Fruit fly (Drosophila melanogaster) whole organism, embryonic: ENCODE results near the gene CG4653.
A peak's percentile ranks its signal among the peaks of the same experiment; 100 is the strongest.

Experiments
- BEAF-32 ChIP-seq: fragments of 200-800 bp; sonication (Bioruptor generic); optimal IDR thresholded peaks from 3 replicates; lab custom pipeline; 2017; ENCODE audit warnings: missing biosample characterization, missing genetic modification characterization, mild to moderate bottlenecking, moderate library complexity, missing genetic modification reagents
- Bgb ChIP-seq: fragments of 200-800 bp; sonication (Bioruptor generic); IDR thresholded peaks from 2 replicates; pipeline ENCODE4 v1.3.6; 2022; ENCODE audit warnings: missing biosample characterization, missing genetic modification characterization; ENCODE audit not compliant: partially characterized antibody
- CG10431 ChIP-seq: fragments of 200-800 bp; sonication (Bioruptor generic); optimal IDR thresholded peaks from 3 replicates; lab custom pipeline; 2018; ENCODE audit warnings: missing biosample characterization, mild to moderate bottlenecking, missing genetic modification characterization
- CG11247 ChIP-seq: fragments of 200-800 bp; sonication (Bioruptor generic); IDR thresholded peaks from 2 replicates; pipeline ENCODE4 v1.3.6; 2022; ENCODE audit warnings: missing biosample characterization, missing genetic modification characterization
- CG11504 ChIP-seq: fragments of 200-800 bp; sonication (Bioruptor generic); optimal IDR thresholded peaks from 3 replicates; lab custom pipeline; 2019; ENCODE audit warnings: missing biosample characterization, mild to moderate bottlenecking, missing genetic modification characterization, moderate library complexity
- CG13287 ChIP-seq: fragments of 200-800 bp; sonication (Bioruptor generic); IDR thresholded peaks from 2 replicates; pipeline ENCODE4 v1.3.6; 2022; ENCODE audit warnings: missing biosample characterization, missing genetic modification characterization; ENCODE audit not compliant: partially characterized antibody
- CG14860 ChIP-seq: fragments of 200-800 bp; sonication (Bioruptor generic); IDR thresholded peaks from 3 replicates; pipeline ENCODE4 v1.3.6; 2022; ENCODE audit warnings: missing biosample characterization, missing genetic modification characterization; ENCODE audit not compliant: partially characterized antibody
- CG1603 ChIP-seq: fragments of 200-800 bp; sonication (Bioruptor generic); optimal IDR thresholded peaks from 2 replicates; lab custom pipeline; 2019; ENCODE audit warnings: missing biosample characterization, mild to moderate bottlenecking, missing genetic modification characterization, moderate library complexity
- CG16779 ChIP-seq: fragments of 200-800 bp; sonication (Bioruptor generic); IDR thresholded peaks from 2 replicates; pipeline ENCODE4 v1.3.6; 2022; ENCODE audit warnings: missing biosample characterization, missing genetic modification characterization
- CG17361 ChIP-seq: fragments of 200-800 bp; sonication (Bioruptor generic); IDR thresholded peaks from 3 replicates; pipeline ENCODE4 v1.3.6; 2022; ENCODE audit warnings: missing biosample characterization, missing genetic modification characterization
- CG18011 ChIP-seq: fragments of 200-800 bp; sonication (Bioruptor generic); optimal IDR thresholded peaks from 2 replicates; lab custom pipeline; 2017; ENCODE audit warnings: missing biosample characterization, missing genetic modification characterization, mild to moderate bottlenecking, moderate library complexity, missing genotype
- CG2116 ChIP-seq: fragments of 200-800 bp; sonication (Bioruptor generic); optimal IDR thresholded peaks from 3 replicates; lab custom pipeline; 2018; ENCODE audit warnings: missing biosample characterization, mild to moderate bottlenecking, missing genetic modification characterization
- CG3726 ChIP-seq: fragments of 200-800 bp; sonication (Bioruptor generic); IDR thresholded peaks from 3 replicates; pipeline ENCODE4, ENCODE4 v1.3.6; 2022; ENCODE audit warnings: missing biosample characterization, missing genetic modification characterization
- CG3995 ChIP-seq: fragments of 200-800 bp; sonication (Bioruptor generic); optimal IDR thresholded peaks from 3 replicates; lab custom pipeline; 2016; ENCODE audit warnings: missing biosample characterization, missing genetic modification characterization
- CG6175 ChIP-seq: fragments of 200-800 bp; sonication (Bioruptor generic); IDR thresholded peaks from 3 replicates; pipeline ENCODE4 v1.3.6; 2022; ENCODE audit warnings: missing biosample characterization, missing genetic modification characterization
- CG6683 ChIP-seq: fragments of 200-800 bp; sonication (Bioruptor generic); optimal IDR thresholded peaks from 2 replicates; lab custom pipeline; 2017; ENCODE audit warnings: missing biosample characterization, mild to moderate bottlenecking, missing genetic modification characterization, missing genetic modification reagents
- CG6791 ChIP-seq: fragments of 200-800 bp; sonication (Bioruptor generic); IDR thresholded peaks from 3 replicates; pipeline ENCODE4 v1.3.6; 2022; ENCODE audit warnings: missing biosample characterization, missing genetic modification characterization; ENCODE audit not compliant: partially characterized antibody
- Chrac-16 ChIP-seq: fragments of 200-800 bp; sonication (Bioruptor generic); optimal IDR thresholded peaks from 3 replicates; lab custom pipeline; 2016; ENCODE audit warnings: missing biosample characterization, missing genetic modification characterization
- Deaf1 ChIP-seq: fragments of 200-800 bp; optimal IDR thresholded peaks from 3 replicates; lab custom pipeline; 2019; ENCODE audit warnings: missing biosample characterization, mild to moderate bottlenecking, missing genetic modification characterization, moderate library complexity
- Dll ChIP-seq: fragments of 200-800 bp; sonication (Bioruptor generic); IDR thresholded peaks from 4 replicates; pipeline ENCODE4 v1.3.6; 2022; ENCODE audit warnings: missing biosample characterization, missing genetic modification characterization; ENCODE audit not compliant: partially characterized antibody
- GATAe ChIP-seq: fragments of 200-800 bp; sonication (Bioruptor generic); conservative IDR thresholded peaks from 2 replicates; pipeline ENCODE4 v1.3.6; 2022; ENCODE audit warnings: missing biosample characterization, missing genetic modification characterization
- HLHmδ ChIP-seq: fragments of 200-800 bp; sonication (Bioruptor generic); optimal IDR thresholded peaks from 2 replicates; lab custom pipeline; 2018; ENCODE audit warnings: missing biosample characterization, mild to moderate bottlenecking, missing genetic modification characterization, moderate library complexity
- Jarid2 ChIP-seq: fragments of 200-800 bp; sonication (Bioruptor generic); optimal IDR thresholded peaks from 3 replicates; lab custom pipeline; 2017; ENCODE audit warnings: mild to moderate bottlenecking, missing biosample characterization, missing genetic modification reagents, missing genetic modification characterization
- MBD-R2 ChIP-seq: fragments of 200-800 bp; sonication (Bioruptor generic); IDR thresholded peaks from 2 replicates; pipeline ENCODE4 v1.3.6; 2022; ENCODE audit warnings: missing biosample characterization, missing genetic modification characterization
- Max ChIP-seq: fragments of 200-800 bp; sonication (Bioruptor generic); optimal IDR thresholded peaks from 2 replicates; lab custom pipeline; 2016; ENCODE audit warnings: missing biosample characterization, mild to moderate bottlenecking, missing genetic modification characterization
- NFAT ChIP-seq: fragments of 200-800 bp; sonication (Bioruptor generic); IDR thresholded peaks from 2 replicates; pipeline ENCODE4 v1.3.6; 2022; ENCODE audit warnings: missing biosample characterization, missing genetic modification characterization
- NfI ChIP-seq: fragments of 200-800 bp; sonication (Bioruptor generic); optimal IDR thresholded peaks from 3 replicates; lab custom pipeline; 2018; ENCODE audit warnings: missing biosample characterization, mild to moderate bottlenecking, missing genetic modification characterization, moderate library complexity
- Opbp ChIP-seq: fragments of 200-800 bp; sonication (Bioruptor generic); IDR thresholded peaks from 3 replicates; pipeline ENCODE4 v1.3.6; 2022; ENCODE audit warnings: missing biosample characterization, missing genetic modification characterization; ENCODE audit not compliant: partially characterized antibody
- Trl ChIP-seq, 3 experiments: fragments of >200 bp in 2 of 3; fragments of 200-800 bp in 1 of 3; sonication (Bioruptor generic) in 1 of 3; optimal IDR thresholded peaks; 2 replicates in 1 of 3; 3 replicates in 2 of 3; lab custom pipeline; 2016 to 2017; ENCODE audit warnings: missing biosample characterization in 1 of 3, missing genetic modification characterization in 1 of 3
- YL-1 ChIP-seq: fragments of 200-800 bp; sonication (Bioruptor generic); optimal IDR thresholded peaks from 3 replicates; lab custom pipeline; 2017; ENCODE audit warnings: missing biosample characterization, mild to moderate bottlenecking, missing genetic modification characterization
- ara ChIP-seq: fragments of 200-800 bp; sonication (Bioruptor generic); IDR thresholded peaks from 2 replicates; pipeline ENCODE4 v1.3.6; 2022; ENCODE audit warnings: missing biosample characterization, missing genetic modification characterization
- bab2 ChIP-seq: fragments of 200-800 bp; sonication (Bioruptor generic); optimal IDR thresholded peaks from 2 replicates; lab custom pipeline; 2016; ENCODE audit warnings: missing biosample characterization, missing genetic modification characterization
- bcd ChIP-seq: fragments of 200-800 bp; sonication (Bioruptor generic); optimal IDR thresholded peaks from 2 replicates; lab custom pipeline; 2017; ENCODE audit warnings: missing biosample characterization, mild to moderate bottlenecking, missing genetic modification characterization
- caup ChIP-seq: fragments of 200-800 bp; sonication (Bioruptor generic); optimal IDR thresholded peaks from 3 replicates; lab custom pipeline; 2017; ENCODE audit warnings: missing biosample characterization, mild to moderate bottlenecking, missing genetic modification characterization, moderate library complexity; ENCODE audit not compliant: severe bottlenecking
- dimm ChIP-seq: fragments of 200-800 bp; sonication (Bioruptor generic); IDR thresholded peaks from 2 replicates; pipeline ENCODE4 v1.3.6; 2022; ENCODE audit warnings: missing biosample characterization, missing genetic modification characterization
- gro ChIP-seq: fragments of 200-800 bp; sonication (Bioruptor generic); optimal IDR thresholded peaks from 2 replicates; lab custom pipeline; 2016; ENCODE audit warnings: missing biosample characterization, missing genetic modification characterization
- hbn ChIP-seq: fragments of 200-800 bp; sonication (Bioruptor generic); IDR thresholded peaks from 2 replicates; pipeline ENCODE4 v1.3.6; 2022; ENCODE audit warnings: missing biosample characterization, missing genetic modification characterization; ENCODE audit not compliant: partially characterized antibody
- jumu ChIP-seq: fragments of 200-800 bp; sonication (Bioruptor generic); optimal IDR thresholded peaks from 3 replicates; lab custom pipeline; 2016; ENCODE audit warnings: missing biosample characterization, missing genetic modification characterization
- nerfin-2 ChIP-seq: fragments of 200-800 bp; sonication (Bioruptor generic); IDR thresholded peaks from 2 replicates; pipeline ENCODE4 v1.3.6; 2022; ENCODE audit warnings: missing biosample characterization, missing genetic modification characterization; ENCODE audit not compliant: partially characterized antibody
- pb ChIP-seq: fragments of 200-800 bp; sonication (Bioruptor generic); optimal IDR thresholded peaks from 3 replicates; lab custom pipeline; 2016; ENCODE audit warnings: missing biosample characterization, missing genetic modification characterization
- phol ChIP-seq: fragments of 200-800 bp; sonication (Bioruptor generic); optimal IDR thresholded peaks from 3 replicates; lab custom pipeline; 2018; ENCODE audit warnings: missing biosample characterization, mild to moderate bottlenecking, missing genetic modification characterization, moderate library complexity
- psq ChIP-seq: fragments of 200-800 bp; sonication (Bioruptor generic); optimal IDR thresholded peaks from 2 replicates; lab custom pipeline; 2017; ENCODE audit warnings: missing biosample characterization, missing genetic modification characterization
- ro ChIP-seq: fragments of 200-800 bp; sonication (Bioruptor generic); IDR thresholded peaks from 2 replicates; pipeline ENCODE4 v1.3.6; 2022; ENCODE audit warnings: missing biosample characterization, missing genetic modification characterization
- sd ChIP-seq: fragments of 200-800 bp; sonication (Bioruptor generic); optimal IDR thresholded peaks from 3 replicates; lab custom pipeline; 2018; ENCODE audit warnings: missing biosample characterization, mild to moderate bottlenecking, missing genetic modification characterization, moderate library complexity
- sob ChIP-seq: fragments of 200-800 bp; sonication (Bioruptor generic); IDR thresholded peaks from 2 replicates; pipeline ENCODE4 v1.3.6; 2022; ENCODE audit warnings: missing biosample characterization, missing genetic modification characterization
- tna ChIP-seq: fragments of 200-800 bp; sonication (Bioruptor generic); IDR thresholded peaks from 2 replicates; pipeline ENCODE4 v1.3.6; 2022; ENCODE audit warnings: missing biosample characterization, missing genetic modification characterization; ENCODE audit not compliant: partially characterized antibody
- toy ChIP-seq: fragments of 200-800 bp; sonication (Bioruptor generic); IDR thresholded peaks from 2 replicates; pipeline ENCODE4 v1.3.6; 2022; ENCODE audit warnings: missing biosample characterization, missing genetic modification characterization
- trh ChIP-seq: fragments of 200-800 bp; sonication (Bioruptor generic); optimal IDR thresholded peaks from 2 replicates; lab custom pipeline; 2016; ENCODE audit warnings: missing biosample characterization, missing genetic modification characterization
- z ChIP-seq: fragments of 200-800 bp; sonication (Bioruptor generic); IDR thresholded peaks from 3 replicates; pipeline ENCODE4 v1.3.6; 2022; ENCODE audit warnings: missing biosample characterization, missing genetic modification characterization

CG4653 gene

DNA sequence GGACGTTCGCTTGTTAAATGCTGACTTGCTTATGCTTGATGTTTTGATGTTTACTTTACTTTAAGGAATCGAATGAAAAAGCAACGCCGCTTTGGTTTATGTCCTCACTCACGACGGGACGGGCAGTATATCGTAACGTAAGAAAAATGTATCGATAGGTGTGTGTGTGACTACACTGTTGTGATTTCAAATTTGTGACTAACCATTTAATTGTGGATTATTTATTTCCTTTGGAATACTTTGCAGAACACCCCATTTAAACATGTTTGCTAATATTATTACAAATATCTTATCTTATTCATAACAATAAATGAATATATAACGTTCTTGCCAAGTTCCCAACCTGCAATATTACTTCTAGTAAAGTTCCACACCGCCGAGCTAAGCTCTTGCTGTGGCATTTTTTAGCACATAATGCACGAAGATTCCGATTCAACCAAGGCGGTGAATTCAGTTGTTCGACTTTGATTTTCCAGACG, 48.9 kb upstream of the CG4653 start, which contains the start of the genes Nemp and r (continued):
- no peak for TF ChIP-seq Max
- peak; percentile 24 for TF ChIP-seq CG11504
- peak; percentile 55; the same call in 1 of the 2 replicates for TF ChIP-seq MBD-R2 (GFP tag; lab: Robert Waterston, UW)
- TF ChIP-seq phol, result peak; percentile 45
- no peak for TF ChIP-seq CG18011 (GFP tag; lab: Kevin White, UChicago)
- peak; percentile 47 for TF ChIP-seq CG1603
- no peak for TF ChIP-seq z (GFP tag; lab: Robert Waterston, UW)
- no peak for TF ChIP-seq pb (GFP tag; lab: Kevin White, UChicago)
- TF ChIP-seq Bgb (GFP tag; lab: Robert Waterston, UW), result peak; percentile 65
- peak; percentile 95 for TF ChIP-seq CG3995
- TF ChIP-seq sob (GFP tag; lab: Robert Waterston, UW), result no peak
- no peak for TF ChIP-seq Jarid2 (GFP tag; lab: Kevin White, UChicago)
- TF ChIP-seq nerfin-2 (GFP tag; lab: Robert Waterston, UW), result peak; percentile 36; the same call in 1 of the 2 replicates
- no peak for TF ChIP-seq jumu (GFP tag; lab: Kevin White, UChicago)
- no peak for TF ChIP-seq NfI (GFP tag; lab: Kevin White, UChicago)
- TF ChIP-seq ara (GFP tag; lab: Robert Waterston, UW), result no peak
- peak; percentile 74 for TF ChIP-seq CG13287
- no peak for TF ChIP-seq CG3726 (GFP tag; lab: Robert Waterston, UW)
- TF ChIP-seq sd, result peak; percentile 39
- peak; percentile 49; the same call in 1 of the 3 replicates for TF ChIP-seq CG14860 (GFP tag; lab: Robert Waterston, UW)
- TF ChIP-seq Opbp (GFP tag; lab: Robert Waterston, UW), result peak; percentile 65; the same call in 1 of the 3 replicates
- no peak for TF ChIP-seq YL-1 (GFP tag; lab: Kevin White, UChicago)
- no peak for TF ChIP-seq toy
- TF ChIP-seq trh (GFP tag; lab: Kevin White, UChicago), result no peak
- peak; percentile 89 for TF ChIP-seq BEAF-32
- no peak for TF ChIP-seq CG16779 (GFP tag; lab: Robert Waterston, UW)
- no peak for TF ChIP-seq Chrac-16 (GFP tag; lab: Kevin White, UChicago)
- TF ChIP-seq tna, result 0 out of 2 replicates have a peak, but pooled peaks have one; percentile 14
- TF ChIP-seq caup (GFP tag; lab: Kevin White, UChicago), result no peak
- TF ChIP-seq bcd, result no peak
- TF ChIP-seq Trl (optimal IDR thresholded peaks at IDR 0.05; lab: Kevin White, UChicago), result no peak
- no peak for TF ChIP-seq Trl (GFP tag; optimal IDR thresholded peaks at IDR 0.05; lab: Kevin White, UChicago)
- TF ChIP-seq gro, result no peak
- TF ChIP-seq Deaf1 (tag; lab: Kevin White, UChicago), result no peak
- no peak for TF ChIP-seq psq (GFP tag; lab: Kevin White, UChicago)
- no peak for TF ChIP-seq bab2 (GFP tag; lab: Kevin White, UChicago)
- TF ChIP-seq CG6683 (GFP tag; lab: Kevin White, UChicago), result no peak
- peak; percentile 77 for TF ChIP-seq CG2116 (GFP tag; lab: Kevin White, UChicago)
- TF ChIP-seq CG6175 (GFP tag; lab: Robert Waterston, UW), result no peak
- TF ChIP-seq CG11247 (GFP tag; lab: Robert Waterston, UW), result no peak
- TF ChIP-seq HLHmδ (GFP tag; lab: Kevin White, UChicago), result no peak
- TF ChIP-seq hbn (GFP tag; lab: Robert Waterston, UW), result peak; percentile 65
- no peak for TF ChIP-seq GATAe (GFP tag; lab: Robert Waterston, UW)
- no peak for TF ChIP-seq ro (GFP tag; lab: Robert Waterston, UW)
- TF ChIP-seq CG10431 (GFP tag; lab: Kevin White, UChicago), result no peak
- no peak for TF ChIP-seq NFAT
- TF ChIP-seq Dll (GFP tag; lab: Robert Waterston, UW), result peak; percentile 81
- TF ChIP-seq dimm (GFP tag; lab: Robert Waterston, UW), result no peak
- TF ChIP-seq CG17361 (GFP tag; lab: Robert Waterston, UW), result 0 out of 3 replicates have a peak, but pooled peaks have one; percentile 12
- TF ChIP-seq CG6791 (GFP tag; lab: Robert Waterston, UW), result peak; percentile 43; the same call in 1 of the 3 replicates
